Fruit fly (Drosophila melanogaster): ENCODE measurements around the gene CG33098.

DNA sequence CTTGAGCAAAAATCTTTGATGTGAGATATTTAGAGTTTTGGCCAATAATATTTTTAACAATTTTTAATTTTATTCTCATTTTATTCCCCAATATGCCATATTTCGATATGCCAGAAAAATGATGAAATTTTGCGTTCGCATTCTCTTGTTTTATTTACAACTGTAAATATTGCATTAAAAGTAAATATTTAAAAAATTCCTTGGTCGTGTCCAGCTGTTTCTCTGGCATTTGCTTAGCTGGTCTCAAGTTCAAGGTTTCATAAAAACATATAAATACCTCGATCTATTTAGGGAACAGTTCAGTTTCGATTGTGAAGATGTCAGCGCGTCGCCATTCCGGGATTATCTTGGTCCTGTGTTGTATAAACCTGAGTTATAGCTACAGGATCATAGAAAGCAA lies 45.6 kb upstream of the CG33098 start, which contains the start of gene Sgsf:
- TF ChIP-seq Snoo (tag; optimal IDR thresholded peaks at IDR 0.05) = no peak
- TF ChIP-seq CG4496 (GFP tag; IDR thresholded peaks at IDR 0.05) = no peak
- no peak for TF ChIP-seq CG32121 (GFP tag; IDR thresholded peaks at IDR 0.05)
- TF ChIP-seq Ets98B (GFP tag; IDR thresholded peaks at IDR 0.05) = no peak
- TF ChIP-seq rn (GFP tag; IDR thresholded peaks at IDR 0.05) = no peak
- no peak for TF ChIP-seq CG12605 (GFP tag; IDR thresholded peaks at IDR 0.05)
- no peak for TF ChIP-seq Pif1A (GFP tag; optimal IDR thresholded peaks at IDR 0.05)
